Worm (Caenorhabditis elegans) whole organism, L3 larva: Measurements from ENCODE around the gene dkf-2.

Source experiments
- R02D3.7 ChIP-seq: fragments of 150-350 bp; optimal IDR thresholded peaks from 2 replicates; lab custom pipeline; 2014; ENCODE audit warnings: missing biosample characterization, missing genetic modification characterization
- ZK546.5 ChIP-seq: sonication (generic microtip); optimal IDR thresholded peaks from 2 replicates; lab custom pipeline; 2017; ENCODE audit warnings: missing biosample characterization, missing genetic modification characterization
- ama-1 ChIP-seq: fragments of 150-350 bp; optimal IDR thresholded peaks from 2 replicates; lab custom pipeline; 2018
- ceh-82 ChIP-seq: fragments of 150-350 bp; optimal IDR thresholded peaks from 2 replicates; lab custom pipeline; 2014; ENCODE audit warnings: missing biosample characterization, missing genetic modification characterization
- elt-3 ChIP-seq, 3 experiments: fragments of 150-350 bp in 1 of 3; sonication (generic microtip) in 2 of 3; optimal IDR thresholded peaks; 2 replicates in 2 of 3; 4 replicates in 1 of 3; lab custom pipeline; 2014 to 2017; ENCODE audit warnings: missing biosample characterization in 3 of 3, missing genetic modification characterization in 3 of 3
- jun-1 ChIP-seq: fragments of 150-350 bp; optimal IDR thresholded peaks from 2 replicates; lab custom pipeline; 2014; ENCODE audit warnings: missing biosample characterization, missing genetic modification reagents, missing genetic modification characterization
- lsy-12 ChIP-seq: sonication (generic microtip); optimal IDR thresholded peaks from 2 replicates; lab custom pipeline; 2016; ENCODE audit warnings: mild to moderate bottlenecking, missing genetic modification characterization, missing compliant biosample characterization
- nhr-76 ChIP-seq: fragments of 150-350 bp; sonication (generic microtip); optimal IDR thresholded peaks from 5 replicates; lab custom pipeline; 2014; ENCODE audit warnings: missing biosample characterization, missing genetic modification characterization
- skn-1 ChIP-seq: fragments of 150-350 bp; optimal IDR thresholded peaks from 2 replicates; lab custom pipeline; 2014; ENCODE audit warnings: missing biosample characterization, missing genetic modification characterization
- snpc-4 ChIP-seq: fragments of 150-350 bp; optimal IDR thresholded peaks from 2 replicates; lab custom pipeline; 2014; ENCODE audit warnings: missing biosample characterization, missing genetic modification characterization
- unc-62 ChIP-seq: fragments of 150-350 bp; sonication (generic microtip); optimal IDR thresholded peaks from 4 replicates; lab custom pipeline; 2014; ENCODE audit warnings: missing biosample characterization, missing genetic modification reagents, missing genetic modification characterization

ce11 chrV:16713797-16714196, 33.6 kb upstream of the dkf-2 start:
- no peak for TF ChIP-seq lsy-12
- no peak for TF ChIP-seq elt-3 (tag; optimal IDR thresholded peaks at IDR 0.05; lab: Kevin White, UChicago)
- TF ChIP-seq skn-1 (tag; lab: Kevin White, UChicago): no peak
- no peak for TF ChIP-seq ZK546.5 (tag; lab: Kevin White, UChicago)
- no peak for TF ChIP-seq jun-1 (tag; lab: Kevin White, UChicago)
- TF ChIP-seq ceh-82: no peak
- no peak for TF ChIP-seq R02D3.7 (tag; lab: Kevin White, UChicago)
- TF ChIP-seq nhr-76: no peak
- TF ChIP-seq unc-62 (GFP tag; lab: Kevin White, UChicago): no peak
- TF ChIP-seq ama-1 (lab: Kevin White, UChicago): no peak
- TF ChIP-seq snpc-4: no peak
